Fruit fly (Drosophila melanogaster) whole organism, embryonic: Measurements from ENCODE around the gene Pur-alpha.
A peak's percentile ranks its signal among the peaks of the same experiment; 100 is the strongest.

ENCODE experiments used
- BtbVII ChIP-seq: fragments of 200-800 bp; sonication (Bioruptor generic); optimal IDR thresholded peaks from 3 replicates; lab custom pipeline; 2017; ENCODE audit warnings: missing biosample characterization, mild to moderate bottlenecking, missing genetic modification characterization
- C15 ChIP-seq: fragments of 200-800 bp; sonication (Bioruptor generic); IDR thresholded peaks from 3 replicates; pipeline ENCODE4 v1.3.6; 2022; ENCODE audit warnings: missing biosample characterization, missing genetic modification characterization
- CG10543 ChIP-seq: fragments of 200-800 bp; sonication (Bioruptor generic); optimal IDR thresholded peaks from 3 replicates; lab custom pipeline; 2017; ENCODE audit warnings: missing biosample characterization, mild to moderate bottlenecking, missing genetic modification characterization, moderate library complexity
- CG11085 ChIP-seq: fragments of 200-800 bp; sonication (Bioruptor generic); IDR thresholded peaks from 2 replicates; pipeline ENCODE4 v1.3.6; 2022; ENCODE audit warnings: missing biosample characterization, missing genetic modification characterization
- CG11560 ChIP-seq: fragments of 200-800 bp; sonication (Bioruptor generic); IDR thresholded peaks from 3 replicates; pipeline ENCODE4 v1.3.6; 2022; ENCODE audit warnings: missing biosample characterization, missing genetic modification characterization
- CG12071 ChIP-seq: fragments of 200-800 bp; sonication (Bioruptor generic); optimal IDR thresholded peaks from 3 replicates; lab custom pipeline; 2018; ENCODE audit warnings: missing biosample characterization, mild to moderate bottlenecking, missing genetic modification characterization
- CG13287 ChIP-seq: fragments of 200-800 bp; sonication (Bioruptor generic); IDR thresholded peaks from 2 replicates; pipeline ENCODE4 v1.3.6; 2022; ENCODE audit warnings: missing biosample characterization, missing genetic modification characterization; ENCODE audit not compliant: partially characterized antibody
- CG16815 ChIP-seq: fragments of 200-800 bp; sonication (Bioruptor generic); optimal IDR thresholded peaks from 3 replicates; lab custom pipeline; 2017; ENCODE audit warnings: missing biosample characterization, mild to moderate bottlenecking, missing genetic modification characterization
- CG17361 ChIP-seq: fragments of 200-800 bp; sonication (Bioruptor generic); IDR thresholded peaks from 3 replicates; pipeline ENCODE4 v1.3.6; 2022; ENCODE audit warnings: missing biosample characterization, missing genetic modification characterization
- CG2129 ChIP-seq: fragments of 200-800 bp; sonication (Bioruptor generic); IDR thresholded peaks from 2 replicates; pipeline ENCODE4 v1.3.6; 2022; ENCODE audit warnings: missing biosample characterization, missing genetic modification characterization; ENCODE audit not compliant: partially characterized antibody
- CG2199 ChIP-seq: fragments of 200-800 bp; sonication (Bioruptor generic); IDR thresholded peaks from 3 replicates; pipeline ENCODE4 v1.3.6; 2022; ENCODE audit warnings: missing biosample characterization, missing genetic modification characterization
- CG2202 ChIP-seq: fragments of 200-800 bp; sonication (Bioruptor generic); optimal IDR thresholded peaks from 2 replicates; lab custom pipeline; 2018; ENCODE audit warnings: missing biosample characterization, mild to moderate bottlenecking, missing genetic modification characterization
- CG30431 ChIP-seq: fragments of 200-800 bp; sonication (Bioruptor generic); optimal IDR thresholded peaks from 2 replicates; lab custom pipeline; 2017; ENCODE audit warnings: missing biosample characterization, missing genetic modification characterization
- CG3163 ChIP-seq: fragments of 200-800 bp; sonication (Bioruptor generic); optimal IDR thresholded peaks from 3 replicates; lab custom pipeline; 2016; ENCODE audit warnings: missing biosample characterization, missing genetic modification characterization
- CG6254 ChIP-seq: fragments of 200-800 bp; sonication (Bioruptor generic); optimal IDR thresholded peaks from 3 replicates; lab custom pipeline; 2017; ENCODE audit warnings: mild to moderate bottlenecking, missing biosample characterization, missing genetic modification reagents, missing genetic modification characterization
- CG6683 ChIP-seq: fragments of 200-800 bp; sonication (Bioruptor generic); optimal IDR thresholded peaks from 2 replicates; lab custom pipeline; 2017; ENCODE audit warnings: missing biosample characterization, mild to moderate bottlenecking, missing genetic modification characterization, missing genetic modification reagents
- CG7357 ChIP-seq: fragments of 200-800 bp; sonication (Bioruptor generic); IDR thresholded peaks from 3 replicates; pipeline ENCODE4 v1.3.6; 2022; ENCODE audit warnings: missing biosample characterization, missing genetic modification characterization
- CG7786 ChIP-seq: fragments of 200-800 bp; sonication (Bioruptor generic); optimal IDR thresholded peaks from 2 replicates; lab custom pipeline; 2016; ENCODE audit warnings: missing biosample characterization, missing genetic modification characterization
- D ChIP-seq, 2 experiments: fragments of 200-800 bp in 1 of 2; fragments of >200 bp in 1 of 2; sonication (Bioruptor generic) in 1 of 2; optimal IDR thresholded peaks; 2 replicates in 1 of 2; 3 replicates in 1 of 2; lab custom pipeline; 2017; ENCODE audit warnings: mild to moderate bottlenecking in 1 of 2, missing biosample characterization in 1 of 2, missing genetic modification characterization in 1 of 2, missing genetic modification reagents in 1 of 2
- D19A ChIP-seq: fragments of 200-800 bp; optimal IDR thresholded peaks from 3 replicates; lab custom pipeline; 2019; ENCODE audit warnings: missing biosample characterization, mild to moderate bottlenecking, missing genetic modification characterization, moderate library complexity
- Dip2 ChIP-seq: fragments of 200-800 bp; sonication (Bioruptor generic); IDR thresholded peaks from 2 replicates; pipeline ENCODE4 v1.3.6; 2022; ENCODE audit warnings: missing biosample characterization, missing genetic modification characterization
- Drgx ChIP-seq: fragments of 200-800 bp; sonication (Bioruptor generic); IDR thresholded peaks from 2 replicates; pipeline ENCODE4 v1.3.6; 2022; ENCODE audit warnings: missing biosample characterization, missing genetic modification characterization
- ERR ChIP-seq: fragments of 200-800 bp; sonication (Bioruptor generic); optimal IDR thresholded peaks from 2 replicates; lab custom pipeline; 2016; ENCODE audit warnings: missing biosample characterization, missing genetic modification characterization
- GATAe ChIP-seq: fragments of 200-800 bp; sonication (Bioruptor generic); conservative IDR thresholded peaks from 2 replicates; pipeline ENCODE4 v1.3.6; 2022; ENCODE audit warnings: missing biosample characterization, missing genetic modification characterization
- HHEX ChIP-seq: fragments of 200-800 bp; sonication (Bioruptor generic); optimal IDR thresholded peaks from 3 replicates; lab custom pipeline; 2017; ENCODE audit warnings: missing biosample characterization, mild to moderate bottlenecking, missing genetic modification characterization, missing genetic modification reagents
- Meics ChIP-seq: fragments of 200-800 bp; sonication (Bioruptor generic); optimal IDR thresholded peaks from 2 replicates; lab custom pipeline; 2017; ENCODE audit warnings: missing biosample characterization, mild to moderate bottlenecking, missing genetic modification characterization
- NC2β ChIP-seq: fragments of 200-800 bp; sonication (Bioruptor generic); optimal IDR thresholded peaks from 2 replicates; lab custom pipeline; 2016; ENCODE audit warnings: missing biosample characterization, missing genetic modification characterization
- Oli ChIP-seq: fragments of 200-800 bp; sonication (Bioruptor generic); optimal IDR thresholded peaks from 2 replicates; lab custom pipeline; 2018; ENCODE audit warnings: missing biosample characterization, mild to moderate bottlenecking, missing genetic modification characterization, moderate library complexity
- Pdp1 ChIP-seq, 2 experiments: fragments of 200-800 bp; sonication (Bioruptor generic); optimal IDR thresholded peaks; 3 replicates each; lab custom pipeline; 2016; ENCODE audit warnings: missing biosample characterization in 2 of 2, missing genetic modification characterization in 2 of 2, mild to moderate bottlenecking in 1 of 2, moderate library complexity in 1 of 2
- Six4 ChIP-seq: fragments of 200-800 bp; sonication (Bioruptor generic); optimal IDR thresholded peaks from 2 replicates; lab custom pipeline; 2016; ENCODE audit warnings: missing biosample characterization, missing genetic modification characterization
- Tbp ChIP-seq: fragments of >200 bp; optimal IDR thresholded peaks from 2 replicates; lab custom pipeline; 2018; ENCODE audit warnings: missing biosample characterization, missing genetic modification characterization
- Trl ChIP-seq, 3 experiments: fragments of >200 bp in 2 of 3; fragments of 200-800 bp in 1 of 3; sonication (Bioruptor generic) in 1 of 3; optimal IDR thresholded peaks; 2 replicates in 1 of 3; 3 replicates in 2 of 3; lab custom pipeline; 2016 to 2017; ENCODE audit warnings: missing biosample characterization in 1 of 3, missing genetic modification characterization in 1 of 3
- Vsx1 ChIP-seq: fragments of 200-800 bp; sonication (Bioruptor generic); optimal IDR thresholded peaks from 2 replicates; lab custom pipeline; 2017; ENCODE audit warnings: missing biosample characterization, mild to moderate bottlenecking, missing genetic modification characterization, missing genetic modification reagents
- YL-1 ChIP-seq: fragments of 200-800 bp; sonication (Bioruptor generic); optimal IDR thresholded peaks from 3 replicates; lab custom pipeline; 2017; ENCODE audit warnings: missing biosample characterization, mild to moderate bottlenecking, missing genetic modification characterization
- bigmax ChIP-seq: fragments of 200-800 bp; sonication (Bioruptor generic); optimal IDR thresholded peaks from 2 replicates; lab custom pipeline; 2018; ENCODE audit warnings: missing biosample characterization, mild to moderate bottlenecking, missing genetic modification characterization
- chif ChIP-seq, 2 experiments: fragments of 200-800 bp; sonication (Bioruptor generic); optimal IDR thresholded peaks; 3 replicates each; lab custom pipeline; 2016; ENCODE audit warnings: missing biosample characterization in 2 of 2, missing genetic modification characterization in 2 of 2
- ci ChIP-seq: fragments of 200-800 bp; sonication (Bioruptor generic); IDR thresholded peaks from 3 replicates; pipeline ENCODE4 v1.3.6; 2022; ENCODE audit warnings: missing biosample characterization, missing genetic modification characterization
- ems ChIP-seq: fragments of 200-800 bp; sonication (Bioruptor generic); optimal IDR thresholded peaks from 3 replicates; lab custom pipeline; 2016; ENCODE audit warnings: missing biosample characterization, missing genetic modification characterization
- exex ChIP-seq: fragments of 200-800 bp; sonication (Bioruptor generic); optimal IDR thresholded peaks from 4 replicates; lab custom pipeline; 2018; ENCODE audit warnings: missing biosample characterization, mild to moderate bottlenecking, missing genetic modification characterization, moderate library complexity
- ind ChIP-seq: fragments of 200-800 bp; sonication (Bioruptor generic); optimal IDR thresholded peaks from 3 replicates; lab custom pipeline; 2016; ENCODE audit warnings: missing biosample characterization, missing genetic modification characterization
- klu ChIP-seq: fragments of 200-800 bp; sonication (Bioruptor generic); IDR thresholded peaks from 2 replicates; pipeline ENCODE4 v1.3.6; 2022; ENCODE audit warnings: missing biosample characterization, missing genetic modification characterization
- lbe ChIP-seq: fragments of 200-800 bp; sonication (Bioruptor generic); optimal IDR thresholded peaks from 2 replicates; lab custom pipeline; 2016; ENCODE audit warnings: missing biosample characterization, mild to moderate bottlenecking, missing genetic modification characterization
- lilli ChIP-seq: fragments of 200-800 bp; sonication (Bioruptor generic); optimal IDR thresholded peaks from 3 replicates; lab custom pipeline; 2016; ENCODE audit warnings: missing biosample characterization, missing genetic modification characterization
- luna ChIP-seq: fragments of 200-800 bp; sonication (Bioruptor generic); optimal IDR thresholded peaks from 2 replicates; lab custom pipeline; 2016; ENCODE audit warnings: missing biosample characterization, missing genetic modification characterization
- org-1 ChIP-seq: fragments of 200-800 bp; sonication (Bioruptor generic); optimal IDR thresholded peaks from 2 replicates; lab custom pipeline; 2017; ENCODE audit warnings: missing biosample characterization, missing genetic modification characterization
- pzg ChIP-seq: fragments of 200-800 bp; sonication (Bioruptor generic); optimal IDR thresholded peaks from 3 replicates; lab custom pipeline; 2018; ENCODE audit warnings: missing biosample characterization, mild to moderate bottlenecking, missing genetic modification characterization, moderate library complexity
- sens ChIP-seq: fragments of 200-800 bp; sonication (Bioruptor generic); peaks from one replicate; lab custom pipeline; 2016; ENCODE audit warnings: missing biosample characterization, missing genetic modification characterization
- toy ChIP-seq: fragments of 200-800 bp; sonication (Bioruptor generic); IDR thresholded peaks from 2 replicates; pipeline ENCODE4 v1.3.6; 2022; ENCODE audit warnings: missing biosample characterization, missing genetic modification characterization
- zf30C ChIP-seq: fragments of 200-800 bp; sonication (Bioruptor generic); optimal IDR thresholded peaks from 3 replicates; lab custom pipeline; 2018; ENCODE audit warnings: missing biosample characterization, mild to moderate bottlenecking, missing genetic modification characterization

Pur-alpha gene

dm6 chr4:570404-571302 lies 12.8 kb downstream of the Pur-alpha start (continued):
- TF ChIP-seq Vsx1 (GFP tag; lab: Kevin White, UChicago) = no peak
- no peak for TF ChIP-seq CG11560 (tag; lab: Robert Waterston, UW)
- no peak for TF ChIP-seq Meics (GFP tag; lab: Kevin White, UChicago)
- TF ChIP-seq CG2129 (GFP tag; lab: Robert Waterston, UW) = no peak
- TF ChIP-seq ERR (GFP tag; lab: Kevin White, UChicago) = no peak
- TF ChIP-seq pzg (GFP tag; lab: Kevin White, UChicago) = peak; percentile 45
- no peak for TF ChIP-seq toy (GFP tag; lab: Robert Waterston, UW)
- no peak for TF ChIP-seq ci (GFP tag; lab: Robert Waterston, UW)
- no peak for TF ChIP-seq CG6254 (GFP tag; lab: Kevin White, UChicago)
- no peak for TF ChIP-seq CG11085 (GFP tag; lab: Robert Waterston, UW)
- TF ChIP-seq lbe (GFP tag; lab: Kevin White, UChicago) = no peak
- TF ChIP-seq CG16815 (GFP tag; lab: Kevin White, UChicago) = no peak
- no peak for TF ChIP-seq luna (GFP tag; lab: Kevin White, UChicago)
- TF ChIP-seq lilli (GFP tag; lab: Kevin White, UChicago) = no peak
- no peak for TF ChIP-seq bigmax (GFP tag; lab: Kevin White, UChicago)
- TF ChIP-seq C15 (GFP tag; lab: Robert Waterston, UW) = no peak
- TF ChIP-seq Dip2 (GFP tag; lab: Robert Waterston, UW) = no peak
- TF ChIP-seq NC2β = no peak
- peak; percentile 97 for TF ChIP-seq CG7357 (GFP tag; lab: Robert Waterston, UW)
- no peak for TF ChIP-seq Trl (optimal IDR thresholded peaks at IDR 0.05; lab: Kevin White, UChicago)
- no peak for TF ChIP-seq Trl (GFP tag; optimal IDR thresholded peaks at IDR 0.05; lab: Kevin White, UChicago)
- TF ChIP-seq GATAe = no peak
- no peak for TF ChIP-seq exex (tag; lab: Kevin White, UChicago)
- TF ChIP-seq org-1 (GFP tag; lab: Kevin White, UChicago) = no peak
- no peak for TF ChIP-seq CG30431 (GFP tag; lab: Kevin White, UChicago)
- no peak for TF ChIP-seq zf30C (GFP tag; lab: Kevin White, UChicago)
- TF ChIP-seq D (optimal IDR thresholded peaks at IDR 0.05; lab: Kevin White, UChicago) = no peak
- no peak for TF ChIP-seq D (GFP tag; optimal IDR thresholded peaks at IDR 0.05; lab: Kevin White, UChicago)
- peak in 1 of 2 experiments; percentile 95 for TF ChIP-seq Pdp1 (GFP tag; optimal IDR thresholded peaks at IDR 0.05; lab: Kevin White, UChicago)
- TF ChIP-seq Six4 (GFP tag; lab: Kevin White, UChicago) = no peak
- TF ChIP-seq Oli (tag; lab: Kevin White, UChicago) = no peak
- TF ChIP-seq CG10543 (GFP tag; lab: Kevin White, UChicago) = no peak
- no peak for TF ChIP-seq Drgx
- TF ChIP-seq CG13287 (GFP tag; lab: Robert Waterston, UW) = no peak
- TF ChIP-seq BtbVII (GFP tag; lab: Kevin White, UChicago) = no peak
- no peak for TF ChIP-seq ems (GFP tag; lab: Kevin White, UChicago)
- TF ChIP-seq chif (GFP tag; optimal IDR thresholded peaks at IDR 0.05; lab: Kevin White, UChicago) = no peak
- TF ChIP-seq CG17361 (GFP tag; lab: Robert Waterston, UW) = peak; percentile 63; the same call in 2 of the 3 replicates
- peak; percentile 37 for TF ChIP-seq YL-1 (GFP tag; lab: Kevin White, UChicago)
- TF ChIP-seq Tbp (GFP tag; lab: Kevin White, UChicago) = no peak
- TF ChIP-seq CG6683 (GFP tag; lab: Kevin White, UChicago) = no peak
- no peak for TF ChIP-seq CG2199 (GFP tag; lab: Robert Waterston, UW)
- no peak for TF ChIP-seq HHEX (GFP tag; lab: Kevin White, UChicago)
- peak; percentile 1 for TF ChIP-seq ind (GFP tag; lab: Kevin White, UChicago)
- no peak for TF ChIP-seq CG7786 (GFP tag; lab: Kevin White, UChicago)
- TF ChIP-seq D19A = peak; percentile 5
- no peak for TF ChIP-seq CG12071 (GFP tag; lab: Kevin White, UChicago)
- TF ChIP-seq CG2202 (tag; lab: Kevin White, UChicago) = no peak
- TF ChIP-seq sens (GFP tag; lab: Kevin White, UChicago) = peak; percentile 69
- TF ChIP-seq klu = no peak
- no peak for TF ChIP-seq CG3163 (GFP tag; lab: Kevin White, UChicago)
